Worm (Caenorhabditis elegans): ENCODE results near the gene T07A9.12.
A peak's percentile ranks its signal among the peaks of the same experiment; 100 is the strongest.

- TF ChIP-seq nhr-237 (tag; optimal IDR thresholded peaks at IDR 0.05) (no peak), nhr-12 (tag; optimal IDR thresholded peaks at IDR 0.05) (no peak), lin-13 (tag; optimal IDR thresholded peaks at IDR 0.05) (no peak), snpc-4 (tag; optimal IDR thresholded peaks at IDR 0.05) (no peak), ces-1 (GFP tag; optimal IDR thresholded peaks at IDR 0.05) (peak; percentile 88), ham-2 (GFP tag; optimal IDR thresholded peaks at IDR 0.05) (no peak)
Measured at ce11 chrIV:366406-366805, 44.3 kb upstream of the T07A9.12 start.
